Fruit fly (Drosophila melanogaster) whole organism, embryonic: Measurements from ENCODE around the gene Calr.

Experiments
- Adf1 ChIP-seq: fragments of 200-800 bp; sonication (Bioruptor generic); IDR thresholded peaks from 2 replicates; pipeline ENCODE4 v1.3.6; 2022; ENCODE audit warnings: missing biosample characterization, missing genetic modification characterization
- C15 ChIP-seq: fragments of 200-800 bp; sonication (Bioruptor generic); IDR thresholded peaks from 3 replicates; pipeline ENCODE4 v1.3.6; 2022; ENCODE audit warnings: missing biosample characterization, missing genetic modification characterization
- CG10147 ChIP-seq: fragments of 200-800 bp; sonication (Bioruptor generic); optimal IDR thresholded peaks from 2 replicates; lab custom pipeline; 2019; ENCODE audit warnings: missing biosample characterization, mild to moderate bottlenecking, missing genetic modification characterization, moderate library complexity
- CG1024 ChIP-seq: fragments of 200-800 bp; sonication (Bioruptor generic); IDR thresholded peaks from 2 replicates; pipeline ENCODE4 v1.3.6; 2022; ENCODE audit warnings: missing biosample characterization, missing genetic modification characterization
- CG11398 ChIP-seq: fragments of 200-800 bp; sonication (Bioruptor generic); optimal IDR thresholded peaks from 2 replicates; lab custom pipeline; 2016; ENCODE audit warnings: missing biosample characterization, missing genetic modification characterization
- CG11456 ChIP-seq: fragments of 200-800 bp; sonication (Bioruptor generic); IDR thresholded peaks from 3 replicates; pipeline ENCODE4 v1.3.6; 2022; ENCODE audit warnings: missing biosample characterization, missing genetic modification characterization
- CG12219 ChIP-seq: fragments of 200-800 bp; sonication (Bioruptor generic); optimal IDR thresholded peaks from 3 replicates; lab custom pipeline; 2018; ENCODE audit warnings: missing biosample characterization, mild to moderate bottlenecking, missing genetic modification characterization
- CG12769 ChIP-seq: fragments of 200-800 bp; sonication (Bioruptor generic); optimal IDR thresholded peaks from 2 replicates; lab custom pipeline; 2019; ENCODE audit warnings: missing biosample characterization, mild to moderate bottlenecking, missing genetic modification characterization, moderate library complexity
- CG13624 ChIP-seq: fragments of 200-800 bp; sonication (Bioruptor generic); optimal IDR thresholded peaks from 2 replicates; lab custom pipeline; 2016; ENCODE audit warnings: missing biosample characterization, missing genetic modification characterization
- CG13894 ChIP-seq: fragments of 200-800 bp; sonication (Bioruptor generic); optimal IDR thresholded peaks from 3 replicates; lab custom pipeline; 2018; ENCODE audit warnings: missing biosample characterization, mild to moderate bottlenecking, missing genetic modification characterization, moderate library complexity
- CG15011 ChIP-seq: fragments of 200-800 bp; sonication (Bioruptor generic); optimal IDR thresholded peaks from 3 replicates; lab custom pipeline; 2018; ENCODE audit warnings: missing biosample characterization, mild to moderate bottlenecking, missing genetic modification characterization
- CG15514 ChIP-seq: fragments of 200-800 bp; sonication (Bioruptor generic); optimal IDR thresholded peaks from 3 replicates; lab custom pipeline; 2017; ENCODE audit warnings: missing biosample characterization, missing genetic modification characterization, mild to moderate bottlenecking, moderate library complexity, missing genetic modification reagents
- CG15696 ChIP-seq: fragments of 200-800 bp; sonication (Bioruptor generic); optimal IDR thresholded peaks from 2 replicates; lab custom pipeline; 2019; ENCODE audit warnings: missing biosample characterization, mild to moderate bottlenecking, missing genetic modification characterization, moderate library complexity
- CG17802 ChIP-seq: fragments of 200-800 bp; sonication (Bioruptor generic); optimal IDR thresholded peaks from 2 replicates; lab custom pipeline; 2018; ENCODE audit warnings: missing biosample characterization, mild to moderate bottlenecking, missing genetic modification characterization, moderate library complexity
- CG3065 ChIP-seq: fragments of 200-800 bp; sonication (Bioruptor generic); optimal IDR thresholded peaks from 2 replicates; lab custom pipeline; 2016; ENCODE audit warnings: missing biosample characterization, missing genetic modification characterization
- CG3407 ChIP-seq: fragments of 200-800 bp; sonication (Bioruptor generic); optimal IDR thresholded peaks from 2 replicates; lab custom pipeline; 2018; ENCODE audit warnings: missing biosample characterization, mild to moderate bottlenecking, missing genetic modification characterization
- CG3995 ChIP-seq: fragments of 200-800 bp; sonication (Bioruptor generic); optimal IDR thresholded peaks from 3 replicates; lab custom pipeline; 2016; ENCODE audit warnings: missing biosample characterization, missing genetic modification characterization
- CG4360 ChIP-seq: fragments of 200-800 bp; sonication (Bioruptor generic); IDR thresholded peaks from 2 replicates; pipeline ENCODE4 v1.3.6; 2022; ENCODE audit warnings: missing biosample characterization, missing genetic modification characterization
- CG4404 ChIP-seq: fragments of 200-800 bp; sonication (Bioruptor generic); IDR thresholded peaks from 2 replicates; pipeline ENCODE4 v1.3.6; 2022; ENCODE audit warnings: missing biosample characterization, missing genetic modification characterization
- CG5953 ChIP-seq: fragments of 200-800 bp; sonication (Bioruptor generic); IDR thresholded peaks from 2 replicates; pipeline ENCODE4 v1.3.6; 2022; ENCODE audit warnings: missing biosample characterization, missing genetic modification characterization
- CG7839 ChIP-seq: fragments of 200-800 bp; sonication (Bioruptor generic); optimal IDR thresholded peaks from 3 replicates; lab custom pipeline; 2018; ENCODE audit warnings: missing biosample characterization, mild to moderate bottlenecking, missing genetic modification characterization, moderate library complexity
- CG9437 ChIP-seq: fragments of 200-800 bp; sonication (Bioruptor generic); optimal IDR thresholded peaks from 2 replicates; lab custom pipeline; 2018; ENCODE audit warnings: missing biosample characterization, mild to moderate bottlenecking, missing genetic modification characterization
- CkIIα-i1 ChIP-seq: fragments of 200-800 bp; sonication (Bioruptor generic); IDR thresholded peaks from 2 replicates; pipeline ENCODE4 v1.3.6; 2022; ENCODE audit warnings: missing biosample characterization, missing genetic modification characterization
- Dek ChIP-seq: fragments of 200-800 bp; sonication (Bioruptor generic); optimal IDR thresholded peaks from 3 replicates; lab custom pipeline; 2019; ENCODE audit warnings: missing biosample characterization, mild to moderate bottlenecking, missing genetic modification characterization, moderate library complexity
- Dll ChIP-seq: fragments of 200-800 bp; sonication (Bioruptor generic); IDR thresholded peaks from 4 replicates; pipeline ENCODE4 v1.3.6; 2022; ENCODE audit warnings: missing biosample characterization, missing genetic modification characterization; ENCODE audit not compliant: partially characterized antibody
- E2f1 ChIP-seq: fragments of 200-800 bp; sonication (Bioruptor generic); IDR thresholded peaks from 2 replicates; pipeline ENCODE4 v1.3.6; 2022; ENCODE audit warnings: missing biosample characterization, missing genetic modification characterization
- E2f2 ChIP-seq: fragments of 200-800 bp; sonication (Bioruptor generic); IDR thresholded peaks from 2 replicates; pipeline ENCODE4 v1.3.6; 2022; ENCODE audit warnings: missing biosample characterization, missing genetic modification characterization
- Hmx ChIP-seq: fragments of 200-800 bp; sonication (Bioruptor generic); optimal IDR thresholded peaks from 2 replicates; lab custom pipeline; 2016; ENCODE audit warnings: missing biosample characterization, missing genetic modification characterization
- Hr3 ChIP-seq: fragments of 200-800 bp; sonication (Bioruptor generic); optimal IDR thresholded peaks from 3 replicates; lab custom pipeline; 2016; ENCODE audit warnings: missing biosample characterization, missing genetic modification characterization
- Mad ChIP-seq: fragments of 200-800 bp; sonication (Bioruptor generic); optimal IDR thresholded peaks from 2 replicates; lab custom pipeline; 2016; ENCODE audit warnings: missing biosample characterization, missing genetic modification characterization
- Nf-YA ChIP-seq: fragments of 200-800 bp; sonication (Bioruptor generic); IDR thresholded peaks from 2 replicates; pipeline ENCODE4 v1.3.6; 2022; ENCODE audit warnings: missing biosample characterization, missing genetic modification characterization
- Ptx1 ChIP-seq: fragments of 200-800 bp; sonication (Bioruptor generic); IDR thresholded peaks from 2 replicates; pipeline ENCODE4 v1.3.6; 2022; ENCODE audit warnings: missing biosample characterization, missing genetic modification characterization
- Scr ChIP-seq: fragments of 200-800 bp; sonication (Bioruptor generic); IDR thresholded peaks from 2 replicates; pipeline ENCODE4 v1.3.6; 2022; ENCODE audit warnings: missing biosample characterization, missing genetic modification characterization; ENCODE audit not compliant: partially characterized antibody
- Sox102F ChIP-seq: fragments of 200-800 bp; sonication (Bioruptor generic); optimal IDR thresholded peaks from 2 replicates; lab custom pipeline; 2018; ENCODE audit warnings: missing biosample characterization, mild to moderate bottlenecking, missing genetic modification characterization, moderate library complexity
- Vsx1 ChIP-seq: fragments of 200-800 bp; sonication (Bioruptor generic); optimal IDR thresholded peaks from 2 replicates; lab custom pipeline; 2017; ENCODE audit warnings: missing biosample characterization, mild to moderate bottlenecking, missing genetic modification characterization, missing genetic modification reagents
- ara ChIP-seq: fragments of 200-800 bp; sonication (Bioruptor generic); IDR thresholded peaks from 2 replicates; pipeline ENCODE4 v1.3.6; 2022; ENCODE audit warnings: missing biosample characterization, missing genetic modification characterization
- btn ChIP-seq: fragments of 200-800 bp; sonication (Bioruptor generic); optimal IDR thresholded peaks from 2 replicates; lab custom pipeline; 2016; ENCODE audit warnings: missing biosample characterization, missing genetic modification characterization
- cad ChIP-seq: fragments of >200 bp; optimal IDR thresholded peaks from 2 replicates; lab custom pipeline; 2017; ENCODE audit warnings: missing biosample characterization, missing genetic modification characterization
- exex ChIP-seq: fragments of 200-800 bp; sonication (Bioruptor generic); optimal IDR thresholded peaks from 4 replicates; lab custom pipeline; 2018; ENCODE audit warnings: missing biosample characterization, mild to moderate bottlenecking, missing genetic modification characterization, moderate library complexity
- gce ChIP-seq: fragments of 200-800 bp; sonication (Bioruptor generic); IDR thresholded peaks from 3 replicates; pipeline ENCODE4 v1.3.6; 2022; ENCODE audit warnings: missing biosample characterization, missing genetic modification characterization
- gro ChIP-seq: fragments of 200-800 bp; sonication (Bioruptor generic); optimal IDR thresholded peaks from 2 replicates; lab custom pipeline; 2016; ENCODE audit warnings: missing biosample characterization, missing genetic modification characterization
- h ChIP-seq: fragments of >200 bp; optimal IDR thresholded peaks from 2 replicates; lab custom pipeline; 2017
- ham ChIP-seq: fragments of 200-800 bp; sonication (Bioruptor generic); IDR thresholded peaks from 2 replicates; pipeline ENCODE4 v1.3.6; 2022; ENCODE audit warnings: missing biosample characterization, missing genetic modification characterization
- lmd ChIP-seq: fragments of 200-800 bp; sonication (Bioruptor generic); IDR thresholded peaks from 2 replicates; pipeline ENCODE4 v1.3.6; 2022; ENCODE audit warnings: missing biosample characterization, missing genetic modification characterization
- maf-S ChIP-seq: fragments of 200-800 bp; sonication (Bioruptor generic); optimal IDR thresholded peaks from 2 replicates; lab custom pipeline; 2016; ENCODE audit warnings: missing biosample characterization, missing genetic modification characterization
- pnt ChIP-seq: fragments of 200-800 bp; sonication (Bioruptor generic); optimal IDR thresholded peaks from 3 replicates; lab custom pipeline; 2016; ENCODE audit warnings: missing biosample characterization, missing genetic modification characterization
- seq ChIP-seq: fragments of 200-800 bp; sonication (Bioruptor generic); IDR thresholded peaks from 2 replicates; pipeline ENCODE4 v1.3.6; 2022; ENCODE audit warnings: missing biosample characterization, missing genetic modification characterization
- slp2 ChIP-seq: fragments of 200-800 bp; sonication (Bioruptor generic); optimal IDR thresholded peaks from 2 replicates; lab custom pipeline; 2016; ENCODE audit warnings: missing biosample characterization, missing genetic modification characterization
- sob ChIP-seq: fragments of 200-800 bp; sonication (Bioruptor generic); IDR thresholded peaks from 2 replicates; pipeline ENCODE4 v1.3.6; 2022; ENCODE audit warnings: missing biosample characterization, missing genetic modification characterization
- tap ChIP-seq: fragments of 200-800 bp; optimal IDR thresholded peaks from 3 replicates; lab custom pipeline; 2019; ENCODE audit warnings: missing biosample characterization, mild to moderate bottlenecking, missing genetic modification characterization, moderate library complexity
- tin ChIP-seq: fragments of 200-800 bp; sonication (Bioruptor generic); optimal IDR thresholded peaks from 3 replicates; lab custom pipeline; 2016; ENCODE audit warnings: missing biosample characterization, missing genetic modification characterization
- trh ChIP-seq: fragments of 200-800 bp; sonication (Bioruptor generic); optimal IDR thresholded peaks from 2 replicates; lab custom pipeline; 2016; ENCODE audit warnings: missing biosample characterization, missing genetic modification characterization
- tup ChIP-seq: fragments of 200-800 bp; sonication (Bioruptor generic); optimal IDR thresholded peaks from 2 replicates; lab custom pipeline; 2016; ENCODE audit warnings: missing biosample characterization, mild to moderate bottlenecking, missing genetic modification characterization, moderate library complexity
- yki ChIP-seq: fragments of >200 bp; optimal IDR thresholded peaks from 3 replicates; lab custom pipeline; 2018

Calr gene

dm6 chr3R:9605084-9605483 lies 25.6 kb downstream of the Calr start (continued):
- TF ChIP-seq ham (GFP tag; lab: Robert Waterston, UW) (no peak), gce (GFP tag; lab: Robert Waterston, UW) (no peak), CG4360 (no peak), CG11456 (GFP tag; lab: Robert Waterston, UW) (no peak), CG12219 (GFP tag; lab: Kevin White, UChicago) (no peak), Nf-YA (GFP tag; lab: Robert Waterston, UW) (no peak), CG13624 (GFP tag; lab: Kevin White, UChicago) (no peak), tap (tag; lab: Kevin White, UChicago) (no peak), CG17802 (tag; lab: Kevin White, UChicago) (no peak), CG15011 (GFP tag; lab: Kevin White, UChicago) (no peak), CG10147 (GFP tag; lab: Kevin White, UChicago) (no peak), sob (GFP tag; lab: Robert Waterston, UW) (no peak), Hmx (GFP tag; lab: Kevin White, UChicago) (no peak), CG15696 (tag; lab: Kevin White, UChicago) (peak; percentile 66), Vsx1 (GFP tag; lab: Kevin White, UChicago) (no peak), tin (GFP tag; lab: Kevin White, UChicago) (peak; percentile 57), CG4404 (GFP tag; lab: Robert Waterston, UW) (peak; percentile 35; the same call in 1 of the 2 replicates), yki (lab: Kevin White, UChicago) (no peak), slp2 (peak; percentile 12), gro (GFP tag; lab: Kevin White, UChicago) (no peak), Ptx1 (GFP tag; lab: Robert Waterston, UW) (0 out of 2 replicates have a peak, but pooled peaks have one; percentile 10), Scr (GFP tag; lab: Robert Waterston, UW) (no peak), pnt (GFP tag; lab: Kevin White, UChicago) (no peak), CG11398 (GFP tag; lab: Kevin White, UChicago) (no peak), CkIIα-i1 (GFP tag; lab: Robert Waterston, UW) (no peak), C15 (GFP tag; lab: Robert Waterston, UW) (no peak), CG9437 (GFP tag; lab: Kevin White, UChicago) (no peak), seq (GFP tag; lab: Robert Waterston, UW) (no peak), exex (tag; lab: Kevin White, UChicago) (no peak), CG13894 (tag; lab: Kevin White, UChicago) (no peak), lmd (GFP tag; lab: Robert Waterston, UW) (no peak), Adf1 (GFP tag; lab: Robert Waterston, UW) (no peak), CG3065 (GFP tag; lab: Kevin White, UChicago) (peak; percentile 9), Dll (GFP tag; lab: Robert Waterston, UW) (no peak), E2f1 (GFP tag; lab: Robert Waterston, UW) (0 out of 2 replicates have a peak, but pooled peaks have one; percentile 14), CG7839 (tag; lab: Kevin White, UChicago) (peak; percentile 58), Mad (no peak), trh (no peak), CG3995 (GFP tag; lab: Kevin White, UChicago) (no peak), Sox102F (no peak), h (lab: Kevin White, UChicago) (no peak), btn (peak; percentile 13), CG12769 (tag; lab: Kevin White, UChicago) (no peak), cad (no peak), ara (GFP tag; lab: Robert Waterston, UW) (peak; percentile 73), CG3407 (peak; percentile 24), CG1024 (GFP tag; lab: Robert Waterston, UW) (no peak), tup (peak; percentile 8), E2f2 (no peak), maf-S (GFP tag; lab: Kevin White, UChicago) (no peak), Hr3 (GFP tag; lab: Kevin White, UChicago) (peak; percentile 16), CG15514 (GFP tag; lab: Kevin White, UChicago) (no peak), Dek (tag; lab: Kevin White, UChicago) (no peak), CG5953 (GFP tag; lab: Robert Waterston, UW) (no peak)
